Fruit fly (Drosophila melanogaster) whole organism, embryonic: ENCODE measurements around the gene Arf4.

Source experiments
- CG10147 ChIP-seq: fragments of 200-800 bp; sonication (Bioruptor generic); optimal IDR thresholded peaks from 2 replicates; lab custom pipeline; 2019; ENCODE audit warnings: missing biosample characterization, mild to moderate bottlenecking, missing genetic modification characterization, moderate library complexity
- CG10209 ChIP-seq: fragments of 200-800 bp; sonication (Bioruptor generic); optimal IDR thresholded peaks from 3 replicates; lab custom pipeline; 2017; ENCODE audit warnings: missing biosample characterization, mild to moderate bottlenecking, missing genetic modification characterization, missing genetic modification reagents
- CG11560 ChIP-seq: fragments of 200-800 bp; sonication (Bioruptor generic); IDR thresholded peaks from 3 replicates; pipeline ENCODE4 v1.3.6; 2022; ENCODE audit warnings: missing biosample characterization, missing genetic modification characterization
- CG11723 ChIP-seq: fragments of 200-800 bp; sonication (Bioruptor generic); optimal IDR thresholded peaks from 2 replicates; lab custom pipeline; 2017; ENCODE audit warnings: missing biosample characterization, mild to moderate bottlenecking, missing genetic modification characterization
- CG12769 ChIP-seq: fragments of 200-800 bp; sonication (Bioruptor generic); optimal IDR thresholded peaks from 2 replicates; lab custom pipeline; 2019; ENCODE audit warnings: missing biosample characterization, mild to moderate bottlenecking, missing genetic modification characterization, moderate library complexity
- CG13296 ChIP-seq: fragments of 200-800 bp; sonication (Bioruptor generic); optimal IDR thresholded peaks from 3 replicates; lab custom pipeline; 2018; ENCODE audit warnings: missing biosample characterization, mild to moderate bottlenecking, missing genetic modification characterization
- CG13424 ChIP-seq: fragments of 200-800 bp; sonication (Bioruptor generic); optimal IDR thresholded peaks from 2 replicates; lab custom pipeline; 2019; ENCODE audit warnings: missing biosample characterization, mild to moderate bottlenecking, missing genetic modification characterization, moderate library complexity
- CG13775 ChIP-seq: fragments of 200-800 bp; sonication (Bioruptor generic); optimal IDR thresholded peaks from 3 replicates; lab custom pipeline; 2017; ENCODE audit warnings: missing biosample characterization, mild to moderate bottlenecking, missing genetic modification characterization
- CG15696 ChIP-seq: fragments of 200-800 bp; sonication (Bioruptor generic); optimal IDR thresholded peaks from 2 replicates; lab custom pipeline; 2019; ENCODE audit warnings: missing biosample characterization, mild to moderate bottlenecking, missing genetic modification characterization, moderate library complexity
- CG17802 ChIP-seq: fragments of 200-800 bp; sonication (Bioruptor generic); optimal IDR thresholded peaks from 2 replicates; lab custom pipeline; 2018; ENCODE audit warnings: missing biosample characterization, mild to moderate bottlenecking, missing genetic modification characterization, moderate library complexity
- CG2129 ChIP-seq: fragments of 200-800 bp; sonication (Bioruptor generic); IDR thresholded peaks from 2 replicates; pipeline ENCODE4 v1.3.6; 2022; ENCODE audit warnings: missing biosample characterization, missing genetic modification characterization; ENCODE audit not compliant: partially characterized antibody
- CG30020 ChIP-seq: fragments of 200-800 bp; optimal IDR thresholded peaks from 2 replicates; lab custom pipeline; 2019; ENCODE audit warnings: missing biosample characterization, mild to moderate bottlenecking, missing genetic modification characterization, moderate library complexity
- CG30403 ChIP-seq: fragments of 200-800 bp; sonication (Bioruptor generic); optimal IDR thresholded peaks from 3 replicates; lab custom pipeline; 2016; ENCODE audit warnings: missing biosample characterization, missing genetic modification characterization
- CG34422 ChIP-seq: fragments of 200-800 bp; sonication (Bioruptor generic); IDR thresholded peaks from 3 replicates; pipeline ENCODE4 v1.3.6; 2022; ENCODE audit warnings: missing biosample characterization, missing genetic modification characterization
- CG4328 ChIP-seq: fragments of 200-800 bp; sonication (Bioruptor generic); optimal IDR thresholded peaks from 3 replicates; lab custom pipeline; 2017; ENCODE audit warnings: missing biosample characterization, missing genetic modification reagents, missing genetic modification characterization
- CG4730 ChIP-seq: fragments of 200-800 bp; sonication (Bioruptor generic); IDR thresholded peaks from 2 replicates; pipeline ENCODE4 v1.3.6; 2022; ENCODE audit warnings: missing biosample characterization, missing genetic modification characterization
- CG5245 ChIP-seq: fragments of 200-800 bp; sonication (Bioruptor generic); optimal IDR thresholded peaks from 3 replicates; lab custom pipeline; 2016; ENCODE audit warnings: missing biosample characterization, missing genetic modification characterization
- CG8924 ChIP-seq: fragments of 200-800 bp; optimal IDR thresholded peaks from 3 replicates; lab custom pipeline; 2019; ENCODE audit warnings: missing biosample characterization, mild to moderate bottlenecking, missing genetic modification characterization, moderate library complexity
- CoRest ChIP-seq: fragments of 200-800 bp; sonication (Bioruptor generic); optimal IDR thresholded peaks from 3 replicates; lab custom pipeline; 2018; ENCODE audit warnings: missing biosample characterization, mild to moderate bottlenecking, missing genetic modification characterization, moderate library complexity
- D19A ChIP-seq: fragments of 200-800 bp; optimal IDR thresholded peaks from 3 replicates; lab custom pipeline; 2019; ENCODE audit warnings: missing biosample characterization, mild to moderate bottlenecking, missing genetic modification characterization, moderate library complexity
- Doc3 ChIP-seq: fragments of 200-800 bp; sonication (Bioruptor generic); IDR thresholded peaks from 3 replicates; pipeline ENCODE4 v1.3.6; 2022; ENCODE audit warnings: missing biosample characterization, missing genetic modification characterization; ENCODE audit not compliant: partially characterized antibody
- Elba2 ChIP-seq: fragments of 200-800 bp; sonication (Bioruptor generic); optimal IDR thresholded peaks from 3 replicates; lab custom pipeline; 2016; ENCODE audit warnings: missing biosample characterization, missing genetic modification characterization
- GATAe ChIP-seq: fragments of 200-800 bp; sonication (Bioruptor generic); conservative IDR thresholded peaks from 2 replicates; pipeline ENCODE4 v1.3.6; 2022; ENCODE audit warnings: missing biosample characterization, missing genetic modification characterization
- Jarid2 ChIP-seq: fragments of 200-800 bp; sonication (Bioruptor generic); optimal IDR thresholded peaks from 3 replicates; lab custom pipeline; 2017; ENCODE audit warnings: mild to moderate bottlenecking, missing biosample characterization, missing genetic modification reagents, missing genetic modification characterization
- Neu2 ChIP-seq: fragments of 200-800 bp; sonication (Bioruptor generic); optimal IDR thresholded peaks from 3 replicates; lab custom pipeline; 2016; ENCODE audit warnings: missing biosample characterization, missing genetic modification characterization, borderline replicate concordance
- Sin3A ChIP-seq: fragments of >200 bp; optimal IDR thresholded peaks from 2 replicates; lab custom pipeline; 2018
- Xrp1 ChIP-seq: fragments of 200-800 bp; sonication (Bioruptor generic); IDR thresholded peaks from 2 replicates; pipeline ENCODE4 v1.3.6; 2022; ENCODE audit warnings: missing biosample characterization, missing genetic modification characterization
- YL-1 ChIP-seq: fragments of 200-800 bp; sonication (Bioruptor generic); optimal IDR thresholded peaks from 3 replicates; lab custom pipeline; 2017; ENCODE audit warnings: missing biosample characterization, mild to moderate bottlenecking, missing genetic modification characterization
- ara ChIP-seq: fragments of 200-800 bp; sonication (Bioruptor generic); IDR thresholded peaks from 2 replicates; pipeline ENCODE4 v1.3.6; 2022; ENCODE audit warnings: missing biosample characterization, missing genetic modification characterization
- danr ChIP-seq: fragments of 200-800 bp; sonication (Bioruptor generic); IDR thresholded peaks from 2 replicates; pipeline ENCODE4 v1.3.6; 2022; ENCODE audit warnings: missing biosample characterization, missing genetic modification characterization
- eve ChIP-seq, 2 experiments: fragments of >200 bp; optimal IDR thresholded peaks; 2 replicates each; lab custom pipeline; 2017; ENCODE audit warnings: missing biosample characterization in 2 of 2, missing genetic modification characterization in 2 of 2
- gem ChIP-seq: fragments of 200-800 bp; sonication (Bioruptor generic); optimal IDR thresholded peaks from 2 replicates; lab custom pipeline; 2019; ENCODE audit warnings: missing biosample characterization, mild to moderate bottlenecking, missing genetic modification characterization, moderate library complexity
- gfzf ChIP-seq: fragments of 200-800 bp; sonication (Bioruptor generic); optimal IDR thresholded peaks from 2 replicates; lab custom pipeline; 2016; ENCODE audit warnings: missing biosample characterization, mild to moderate bottlenecking, missing genetic modification characterization, moderate library complexity
- nmo ChIP-seq: fragments of 200-800 bp; sonication (Bioruptor generic); optimal IDR thresholded peaks from 2 replicates; lab custom pipeline; 2018; ENCODE audit warnings: missing biosample characterization, mild to moderate bottlenecking, missing genetic modification characterization, moderate library complexity
- pum ChIP-seq: fragments of 200-800 bp; sonication (Bioruptor generic); optimal IDR thresholded peaks from 2 replicates; lab custom pipeline; 2016; ENCODE audit warnings: missing biosample characterization, missing genetic modification characterization
- pzg ChIP-seq: fragments of 200-800 bp; sonication (Bioruptor generic); optimal IDR thresholded peaks from 3 replicates; lab custom pipeline; 2018; ENCODE audit warnings: missing biosample characterization, mild to moderate bottlenecking, missing genetic modification characterization, moderate library complexity
- rib ChIP-seq: fragments of 200-800 bp; sonication (Bioruptor generic); IDR thresholded peaks from 2 replicates; pipeline ENCODE4 v1.3.6; 2022; ENCODE audit warnings: missing biosample characterization, missing genetic modification characterization
- run ChIP-seq: fragments of 200-800 bp; sonication (Bioruptor generic); optimal IDR thresholded peaks from 3 replicates; lab custom pipeline; 2018; ENCODE audit warnings: missing biosample characterization, mild to moderate bottlenecking, missing genetic modification characterization
- twi ChIP-seq: fragments of 200-800 bp; optimal IDR thresholded peaks from 2 replicates; lab custom pipeline; 2019; ENCODE audit warnings: missing biosample characterization, mild to moderate bottlenecking, missing genetic modification characterization, moderate library complexity
- wek ChIP-seq: fragments of 200-800 bp; sonication (Bioruptor generic); optimal IDR thresholded peaks from 3 replicates; lab custom pipeline; 2018; ENCODE audit warnings: missing biosample characterization, mild to moderate bottlenecking, missing genetic modification characterization, moderate library complexity
- wor ChIP-seq: fragments of 200-800 bp; sonication (Bioruptor generic); IDR thresholded peaks from 2 replicates; pipeline ENCODE4 v1.3.6; 2022; ENCODE audit warnings: missing biosample characterization, missing genetic modification characterization

Arf4 gene

dm6 chr4:1126290-1126689 lies 2.3 kb downstream of the Arf4 start, which contains the start of gene CG11155:
CG11155 (plus strand) TSS chr4:1126602.
- TF ChIP-seq GATAe (GFP tag; lab: Robert Waterston, UW) (no peak), CG34422 (GFP tag; lab: Robert Waterston, UW) (no peak), danr (GFP tag; lab: Robert Waterston, UW) (no peak), nmo (GFP tag; lab: Kevin White, UChicago) (no peak), CG8924 (tag; lab: Kevin White, UChicago) (no peak), ara (no peak), wor (no peak), pum (GFP tag; lab: Kevin White, UChicago) (no peak), CG10147 (no peak), CoRest (tag; lab: Kevin White, UChicago) (no peak), gem (tag; lab: Kevin White, UChicago) (peak; percentile 18), CG2129 (GFP tag; lab: Robert Waterston, UW) (no peak), CG30403 (no peak), Xrp1 (GFP tag; lab: Robert Waterston, UW) (0 out of 2 replicates have a peak, but pooled peaks have one; percentile 34), CG13775 (GFP tag; lab: Kevin White, UChicago) (no peak), wek (no peak), rib (no peak), D19A (tag; lab: Kevin White, UChicago) (peak; percentile 65), CG15696 (no peak), Doc3 (GFP tag; lab: Robert Waterston, UW) (no peak), Jarid2 (no peak), CG12769 (tag; lab: Kevin White, UChicago) (no peak)

dm6 chr4:1127000-1127399 lies 3.0 kb downstream of the Arf4 start:
- TF ChIP-seq CG13296 (GFP tag; lab: Kevin White, UChicago) (no peak), Neu2 (GFP tag; lab: Kevin White, UChicago) (peak; percentile 51), CG13424 (tag; lab: Kevin White, UChicago) (no peak), run (tag; lab: Kevin White, UChicago) (no peak), CG4730 (GFP tag; lab: Robert Waterston, UW) (no peak), eve (GFP tag; optimal IDR thresholded peaks at IDR 0.05; lab: Kevin White, UChicago) (peak in 1 of 2 experiments; percentile 43), twi (peak; percentile 77), pzg (GFP tag; lab: Kevin White, UChicago) (no peak), CG11560 (no peak)

- TF ChIP-seq CG11723 (GFP tag; lab: Kevin White, UChicago) (peak; percentile 1), CG10209 (GFP tag; lab: Kevin White, UChicago) (no peak), Sin3A (lab: Kevin White, UChicago) (no peak), CG5245 (no peak), YL-1 (GFP tag; lab: Kevin White, UChicago) (no peak), Elba2 (GFP tag; lab: Kevin White, UChicago) (peak; percentile 47), CG4328 (no peak), CG30020 (peak; percentile 91), eve (GFP tag; optimal IDR thresholded peaks at IDR 0.05; lab: Kevin White, UChicago) (peak in 1 of 2 experiments; percentile 26), gfzf (GFP tag; lab: Kevin White, UChicago) (peak; percentile 17), CG17802 (peak; percentile 37)
- TF ChIP-seq, all 482 proteins: peak for 6
Observed at dm6 chr4:1144715-1145114, 20.7 kb downstream of the Arf4 start.
